Fruit fly (Drosophila melanogaster) whole organism, prepupa: ENCODE measurements around the gene CG43740.

Source experiments
- Blimp-1 ChIP-seq: fragments of 200-800 bp; sonication (Bioruptor generic); optimal IDR thresholded peaks from 3 replicates; lab custom pipeline; 2017; ENCODE audit warnings: missing biosample characterization, missing genetic modification characterization, mild to moderate bottlenecking, moderate library complexity, missing genetic modification reagents
- CG10669 ChIP-seq: fragments of 200-800 bp; sonication (Bioruptor generic); optimal IDR thresholded peaks from 3 replicates; lab custom pipeline; 2018; ENCODE audit warnings: missing biosample characterization, mild to moderate bottlenecking, missing genetic modification characterization, moderate library complexity
- CG11294 ChIP-seq: fragments of 200-800 bp; sonication (Bioruptor generic); IDR thresholded peaks from 2 replicates; pipeline ENCODE4 v1.3.6; 2022; ENCODE audit warnings: missing biosample characterization, missing genetic modification characterization
- CG1621 ChIP-seq: fragments of 200-800 bp; sonication (Bioruptor generic); optimal IDR thresholded peaks from 3 replicates; lab custom pipeline; 2018; ENCODE audit warnings: missing biosample characterization, mild to moderate bottlenecking, missing genetic modification characterization
- CG16779 ChIP-seq: fragments of 200-800 bp; sonication (Bioruptor generic); optimal IDR thresholded peaks from 3 replicates; lab custom pipeline; 2017; ENCODE audit warnings: missing biosample characterization, mild to moderate bottlenecking, missing genetic modification characterization
- CG3032 ChIP-seq: fragments of 200-800 bp; optimal IDR thresholded peaks from 2 replicates; lab custom pipeline; 2019; ENCODE audit warnings: missing biosample characterization, mild to moderate bottlenecking, missing genetic modification characterization, moderate library complexity
- CG32006 ChIP-seq: fragments of 200-800 bp; sonication (Bioruptor generic); optimal IDR thresholded peaks from 3 replicates; lab custom pipeline; 2017; ENCODE audit warnings: missing biosample characterization, mild to moderate bottlenecking, missing genetic modification characterization
- CG34406 ChIP-seq: fragments of 200-800 bp; sonication (Bioruptor generic); optimal IDR thresholded peaks from 3 replicates; lab custom pipeline; 2016; ENCODE audit warnings: missing biosample characterization, missing genetic modification characterization
- CG3919 ChIP-seq: fragments of 200-800 bp; sonication (Bioruptor generic); optimal IDR thresholded peaks from 3 replicates; lab custom pipeline; 2016; ENCODE audit warnings: missing biosample characterization, missing genetic modification characterization
- CG6163 ChIP-seq: fragments of 200-800 bp; sonication (Bioruptor generic); IDR thresholded peaks from 3 replicates; pipeline ENCODE4 v1.3.6; 2022; ENCODE audit warnings: missing biosample characterization, missing genetic modification characterization
- CG6792 ChIP-seq: fragments of 200-800 bp; sonication (Bioruptor generic); optimal IDR thresholded peaks from 3 replicates; lab custom pipeline; 2016; ENCODE audit warnings: missing biosample characterization, missing genetic modification characterization
- CG6854 ChIP-seq: fragments of 200-800 bp; sonication (Bioruptor generic); optimal IDR thresholded peaks from 2 replicates; lab custom pipeline; 2017; ENCODE audit warnings: missing biosample characterization, mild to moderate bottlenecking, missing genetic modification characterization
- CG7368 ChIP-seq: fragments of 200-800 bp; sonication (Bioruptor generic); optimal IDR thresholded peaks from 3 replicates; lab custom pipeline; 2016; ENCODE audit warnings: missing biosample characterization, missing genetic modification characterization
- CG8119 ChIP-seq: fragments of 200-800 bp; sonication (Bioruptor generic); IDR thresholded peaks from 3 replicates; pipeline ENCODE4 v1.3.6; 2022; ENCODE audit warnings: missing biosample characterization, missing genetic modification characterization
- CG8632 ChIP-seq: fragments of 200-800 bp; sonication (Bioruptor generic); optimal IDR thresholded peaks from 3 replicates; lab custom pipeline; 2016; ENCODE audit warnings: missing biosample characterization, missing genetic modification characterization
- CG9139 ChIP-seq: fragments of 200-800 bp; sonication (Bioruptor generic); optimal IDR thresholded peaks from 3 replicates; lab custom pipeline; 2017; ENCODE audit warnings: missing biosample characterization, mild to moderate bottlenecking, missing genetic modification characterization
- Eip78C ChIP-seq: fragments of 200-800 bp; sonication (Bioruptor generic); peaks from one replicate; lab custom pipeline; 2016; ENCODE audit warnings: missing biosample characterization, missing genetic modification characterization
- Eip93F ChIP-seq: fragments of 200-800 bp; sonication (Bioruptor generic); optimal IDR thresholded peaks from 2 replicates; lab custom pipeline; 2016; ENCODE audit warnings: missing biosample characterization, mild to moderate bottlenecking, missing genetic modification characterization
- Ets21C ChIP-seq: fragments of 200-800 bp; sonication (Bioruptor generic); optimal IDR thresholded peaks from 3 replicates; lab custom pipeline; 2016; ENCODE audit warnings: missing biosample characterization, missing genetic modification characterization
- Ets96B ChIP-seq: fragments of 200-800 bp; optimal IDR thresholded peaks from 2 replicates; lab custom pipeline; 2019; ENCODE audit warnings: missing biosample characterization, mild to moderate bottlenecking, missing genetic modification characterization, moderate library complexity
- Hr38 ChIP-seq: sonication (Bioruptor generic); optimal IDR thresholded peaks from 2 replicates; lab custom pipeline; 2016; ENCODE audit warnings: missing biosample characterization, missing genetic modification characterization
- Hr39 ChIP-seq: fragments of 200-800 bp; sonication (Bioruptor generic); optimal IDR thresholded peaks from 2 replicates; lab custom pipeline; 2016; ENCODE audit warnings: missing biosample characterization, missing genetic modification characterization
- Hr4 ChIP-seq: fragments of 200-800 bp; sonication (Bioruptor generic); optimal IDR thresholded peaks from 3 replicates; lab custom pipeline; 2016; ENCODE audit warnings: missing biosample characterization, missing genetic modification characterization
- Met ChIP-seq: fragments of 200-800 bp; sonication (Bioruptor generic); optimal IDR thresholded peaks from 3 replicates; lab custom pipeline; 2016; ENCODE audit warnings: missing biosample characterization, missing genetic modification characterization
- OdsH ChIP-seq: fragments of 200-800 bp; sonication (Bioruptor generic); optimal IDR thresholded peaks from 3 replicates; lab custom pipeline; 2016; ENCODE audit warnings: missing biosample characterization, missing genetic modification characterization
- Smox ChIP-seq: fragments of 200-800 bp; sonication (Bioruptor generic); optimal IDR thresholded peaks from 3 replicates; lab custom pipeline; 2016; ENCODE audit warnings: missing biosample characterization, missing genetic modification characterization
- Sox102F ChIP-seq: fragments of 200-800 bp; sonication (Bioruptor generic); optimal IDR thresholded peaks from 2 replicates; lab custom pipeline; 2016; ENCODE audit warnings: missing biosample characterization, mild to moderate bottlenecking, missing genetic modification characterization
- achi ChIP-seq: fragments of 200-800 bp; sonication (Bioruptor generic); optimal IDR thresholded peaks from 3 replicates; lab custom pipeline; 2016; ENCODE audit warnings: missing biosample characterization, missing genetic modification characterization
- cyc ChIP-seq: fragments of 200-800 bp; sonication (Bioruptor generic); optimal IDR thresholded peaks from 3 replicates; lab custom pipeline; 2016; ENCODE audit warnings: missing biosample characterization, missing genetic modification characterization
- dsx ChIP-seq: fragments of 200-800 bp; optimal IDR thresholded peaks from 3 replicates; lab custom pipeline; 2019; ENCODE audit warnings: missing biosample characterization, mild to moderate bottlenecking, missing genetic modification characterization, moderate library complexity; ENCODE audit not compliant: poor library complexity, severe bottlenecking
- eg ChIP-seq: fragments of 200-800 bp; sonication (Bioruptor generic); IDR thresholded peaks from 3 replicates; pipeline ENCODE4 v1.3.6; 2022; ENCODE audit warnings: missing biosample characterization, missing genetic modification characterization
- esn ChIP-seq: fragments of 200-800 bp; sonication (Bioruptor generic); optimal IDR thresholded peaks from 2 replicates; lab custom pipeline; 2016; ENCODE audit warnings: missing biosample characterization, mild to moderate bottlenecking, missing genetic modification characterization, moderate library complexity
- fd59A ChIP-seq: fragments of 200-800 bp; sonication (Bioruptor generic); optimal IDR thresholded peaks from 2 replicates; lab custom pipeline; 2017; ENCODE audit warnings: missing biosample characterization, mild to moderate bottlenecking, missing genetic modification characterization, missing genetic modification reagents
- fkh ChIP-seq: fragments of 200-800 bp; sonication (Bioruptor generic); optimal IDR thresholded peaks from 3 replicates; lab custom pipeline; 2017; ENCODE audit warnings: missing biosample characterization, mild to moderate bottlenecking, missing genetic modification characterization, moderate library complexity
- pdm3 ChIP-seq: fragments of 200-800 bp; sonication (Bioruptor generic); optimal IDR thresholded peaks from 3 replicates; lab custom pipeline; 2016; ENCODE audit warnings: missing biosample characterization, missing genetic modification characterization
- salr ChIP-seq, 2 experiments: fragments of 200-800 bp; sonication (Bioruptor generic); optimal IDR thresholded peaks; 3 replicates each; lab custom pipeline; 2016 to 2018; ENCODE audit warnings: missing biosample characterization in 2 of 2, missing genetic modification characterization in 2 of 2, mild to moderate bottlenecking in 1 of 2
- spab ChIP-seq: fragments of 200-800 bp; sonication (Bioruptor generic); optimal IDR thresholded peaks from 2 replicates; lab custom pipeline; 2017; ENCODE audit warnings: missing biosample characterization, mild to moderate bottlenecking, missing genetic modification characterization, missing genetic modification reagents
- ss ChIP-seq, 2 experiments: fragments of 200-800 bp; sonication (Bioruptor generic); optimal IDR thresholded peaks; 2 replicates in 1 of 2; 3 replicates in 1 of 2; lab custom pipeline; 2017 to 2018; ENCODE audit warnings: mild to moderate bottlenecking in 2 of 2, missing biosample characterization in 2 of 2, missing genetic modification characterization in 2 of 2, moderate library complexity in 1 of 2
- svp ChIP-seq: fragments of 200-800 bp; sonication (Bioruptor generic); peaks from one replicate; lab custom pipeline; 2016; ENCODE audit warnings: missing biosample characterization, missing genetic modification characterization
- topi ChIP-seq: fragments of 200-800 bp; sonication (Bioruptor generic); optimal IDR thresholded peaks from 3 replicates; lab custom pipeline; 2016; ENCODE audit warnings: missing biosample characterization, missing genetic modification characterization
- vri ChIP-seq: fragments of 200-800 bp; sonication (Bioruptor generic); optimal IDR thresholded peaks from 3 replicates; lab custom pipeline; 2016; ENCODE audit warnings: missing biosample characterization, mild to moderate bottlenecking, missing genetic modification characterization

The CG43740 gene

dm6 chrX:10375216-10375615, 41.8 kb downstream of the CG43740 start, which contains the start of the genes CG32686 and CG2898:
Gene CG32686 (minus strand): TSS chrX:10375316.
Gene CG2898 (plus strand): TSS chrX:10375374.
- TF ChIP-seq CG34406: no peak
- TF ChIP-seq Blimp-1 (GFP tag; lab: Kevin White, UChicago): no peak
- no peak for TF ChIP-seq CG32006 (GFP tag; lab: Kevin White, UChicago)
- TF ChIP-seq CG6792: no peak
- no peak for TF ChIP-seq topi (GFP tag; lab: Kevin White, UChicago)
- TF ChIP-seq, all 60 proteins: peak for 0

dm6 chrX:10381252-10381651, 47.8 kb downstream of the CG43740 start, which contains the start of gene CG32681:
Gene CG32681 (minus strand): TSS chrX:10381352.
- TF ChIP-seq Smox (GFP tag; lab: Kevin White, UChicago): no peak
- TF ChIP-seq achi (GFP tag; lab: Kevin White, UChicago): no peak
- TF ChIP-seq CG3919: no peak
- TF ChIP-seq Hr38 (GFP tag; lab: Kevin White, UChicago): no peak
- TF ChIP-seq CG9139 (GFP tag; lab: Kevin White, UChicago): no peak
- no peak for TF ChIP-seq Ets96B (tag; lab: Kevin White, UChicago)
- TF ChIP-seq pdm3: no peak
- TF ChIP-seq Hr4: no peak
- no peak for TF ChIP-seq Ets21C (GFP tag; lab: Kevin White, UChicago)
- no peak for TF ChIP-seq CG32006 (GFP tag; lab: Kevin White, UChicago)
- TF ChIP-seq CG16779: no peak
- no peak for TF ChIP-seq CG6163 (GFP tag; lab: Robert Waterston, UW)
- TF ChIP-seq OdsH: no peak
- TF ChIP-seq CG8119 (GFP tag; lab: Robert Waterston, UW): no peak
- no peak for TF ChIP-seq CG3032 (tag; lab: Kevin White, UChicago)
- TF ChIP-seq esn (GFP tag; lab: Kevin White, UChicago): no peak
- TF ChIP-seq CG11294 (GFP tag; lab: Robert Waterston, UW): no peak
- TF ChIP-seq Sox102F (GFP tag; lab: Kevin White, UChicago): no peak
- no peak for TF ChIP-seq salr (GFP tag; optimal IDR thresholded peaks at IDR 0.05; lab: Kevin White, UChicago)
- no peak for TF ChIP-seq CG7368 (GFP tag; lab: Kevin White, UChicago)

DNA sequence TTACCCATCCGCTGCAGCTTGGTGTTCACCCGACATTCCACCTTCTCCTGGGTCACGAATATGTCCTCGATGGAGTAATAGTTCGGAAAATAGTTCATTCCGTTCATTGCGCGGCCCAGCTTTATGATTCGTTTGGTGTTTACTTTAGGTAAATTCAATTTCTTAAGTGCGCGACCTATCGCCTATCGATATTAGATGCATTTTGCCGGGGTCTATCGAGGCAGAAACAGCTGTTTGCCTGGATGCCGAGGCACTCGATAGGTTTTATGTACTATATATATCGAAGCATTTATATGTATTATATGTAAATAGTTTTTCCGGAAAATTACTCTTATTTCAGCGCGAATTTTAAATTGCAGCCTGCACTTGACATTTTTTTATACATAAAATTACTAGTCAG, 51.5 kb downstream of the CG43740 start:
- TF ChIP-seq fkh (GFP tag; lab: Kevin White, UChicago) (peak; percentile 75), CG10669 (GFP tag; lab: Kevin White, UChicago) (no peak), CG1621 (tag; lab: Kevin White, UChicago) (peak; percentile 11), svp (GFP tag; lab: Kevin White, UChicago) (no peak), CG6854 (GFP tag; lab: Kevin White, UChicago) (no peak), vri (GFP tag; lab: Kevin White, UChicago) (no peak), eg (GFP tag; lab: Robert Waterston, UW) (no peak), Hr4 (no peak), esn (GFP tag; lab: Kevin White, UChicago) (no peak), CG32006 (GFP tag; lab: Kevin White, UChicago) (no peak), CG3919 (no peak), CG34406 (no peak), Met (no peak), fd59A (GFP tag; lab: Kevin White, UChicago) (no peak), CG3032 (tag; lab: Kevin White, UChicago) (no peak), ss (GFP tag; optimal IDR thresholded peaks at IDR 0.05; lab: Kevin White, UChicago) (no peak), dsx (no peak), Hr39 (no peak), Eip93F (GFP tag; lab: Kevin White, UChicago) (no peak), CG8119 (GFP tag; lab: Robert Waterston, UW) (no peak), cyc (no peak), achi (GFP tag; lab: Kevin White, UChicago) (no peak), Eip78C (GFP tag; lab: Kevin White, UChicago) (peak; percentile 15), spab (GFP tag; lab: Kevin White, UChicago) (no peak), CG8632 (GFP tag; lab: Kevin White, UChicago) (no peak)
